Worm (Caenorhabditis elegans) whole organism, mixed stage, embryonic: ENCODE results near the gene sti-1.

Experiments
- elt-1 ChIP-seq: sonication (generic microtip); optimal IDR thresholded peaks from 2 replicates; lab custom pipeline; 2017; ENCODE audit warnings: missing genetic modification characterization, mild to moderate bottlenecking, missing compliant biosample characterization, antibody characterized with exemption, moderate library complexity, borderline replicate concordance; ENCODE audit not compliant: insufficient read depth
- elt-3 ChIP-seq: fragments of 150-350 bp; optimal IDR thresholded peaks from 2 replicates; lab custom pipeline; 2014; ENCODE audit warnings: missing biosample characterization, missing genetic modification characterization
- lin-32 ChIP-seq: fragments of 200-800 bp; sonication (Bioruptor generic); optimal IDR thresholded peaks from 2 replicates; lab custom pipeline; 2018; ENCODE audit warnings: mild to moderate bottlenecking, missing genetic modification characterization, missing compliant biosample characterization
- nhr-28 ChIP-seq: fragments of 150-350 bp; optimal IDR thresholded peaks from 2 replicates; lab custom pipeline; 2014; ENCODE audit warnings: missing biosample characterization, missing genetic modification characterization
- nhr-76 ChIP-seq: sonication (generic microtip); optimal IDR thresholded peaks from 2 replicates; lab custom pipeline; 2017; ENCODE audit warnings: missing biosample characterization, missing genetic modification characterization
- tbx-8 ChIP-seq: fragments of 200-800 bp; sonication (Bioruptor generic); optimal IDR thresholded peaks from 2 replicates; lab custom pipeline; 2018; ENCODE audit warnings: mild to moderate bottlenecking, missing genetic modification characterization, moderate library complexity, missing compliant biosample characterization
- unc-62 ChIP-seq: fragments of 150-350 bp; optimal IDR thresholded peaks from 2 replicates; lab custom pipeline; 2014; ENCODE audit warnings: missing biosample characterization, missing genetic modification reagents, missing genetic modification characterization

DNA sequence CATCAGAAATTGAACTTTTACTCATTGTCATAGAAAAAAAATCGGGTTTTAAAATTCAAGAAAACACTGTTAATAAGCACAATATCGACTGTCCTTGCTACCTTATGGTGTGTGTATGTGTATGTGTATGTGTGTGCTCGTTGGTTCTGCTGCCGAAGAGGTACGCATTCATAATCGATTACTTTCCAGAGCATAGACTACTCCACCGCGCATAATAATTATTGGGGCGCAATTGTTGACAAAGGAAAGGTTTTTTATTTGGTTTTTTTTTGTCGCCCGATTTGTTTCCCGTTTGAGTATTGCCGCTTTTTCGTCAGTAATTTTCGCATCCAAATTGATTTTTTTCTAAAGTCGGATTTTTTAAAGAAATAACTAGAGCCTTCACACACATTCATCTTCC, 12.1 kb upstream of the sti-1 start, which contains the start of gene C05E4.15:
- TF ChIP-seq unc-62 (GFP tag; lab: Kevin White, UChicago) (no peak), lin-32 (GFP tag; lab: Kevin White, UChicago) (no peak), tbx-8 (GFP tag; lab: Kevin White, UChicago) (no peak), elt-3 (tag; lab: Kevin White, UChicago) (no peak), nhr-76 (tag; lab: Kevin White, UChicago) (no peak), nhr-28 (tag; lab: Kevin White, UChicago) (no peak), elt-1 (tag; lab: Kevin White, UChicago) (no peak)
